Worm (Caenorhabditis elegans): Measurements from ENCODE around the gene F52G2.3.

DNA sequence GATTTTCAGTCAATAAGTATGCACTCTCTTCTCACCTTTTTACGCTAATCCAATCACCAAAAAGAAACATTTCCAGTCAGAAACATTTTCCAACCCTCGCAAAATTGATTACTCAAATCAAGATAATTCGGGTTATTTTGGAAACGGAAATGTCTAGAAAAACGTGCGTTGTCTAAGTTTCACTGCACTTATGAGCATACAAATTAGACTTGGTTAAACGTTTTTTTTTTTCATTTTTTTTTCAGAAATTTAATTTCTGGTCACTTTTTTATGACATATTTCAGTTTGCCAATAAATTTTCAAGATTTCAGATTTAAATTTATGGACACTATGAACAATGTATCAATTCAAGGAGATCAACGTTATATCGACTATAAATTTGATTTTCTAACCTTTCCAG is 34.9 kb upstream of the F52G2.3 start, which contains the start of gene sru-12:
- TF ChIP-seq hnd-1 (tag; optimal IDR thresholded peaks at IDR 0.05) (no peak), scrt-1 (GFP tag; IDR thresholded peaks at IDR 0.05) (no peak)
